Fruit fly (Drosophila melanogaster): ENCODE measurements around the gene CG13711.

Gene CG13711

DNA sequence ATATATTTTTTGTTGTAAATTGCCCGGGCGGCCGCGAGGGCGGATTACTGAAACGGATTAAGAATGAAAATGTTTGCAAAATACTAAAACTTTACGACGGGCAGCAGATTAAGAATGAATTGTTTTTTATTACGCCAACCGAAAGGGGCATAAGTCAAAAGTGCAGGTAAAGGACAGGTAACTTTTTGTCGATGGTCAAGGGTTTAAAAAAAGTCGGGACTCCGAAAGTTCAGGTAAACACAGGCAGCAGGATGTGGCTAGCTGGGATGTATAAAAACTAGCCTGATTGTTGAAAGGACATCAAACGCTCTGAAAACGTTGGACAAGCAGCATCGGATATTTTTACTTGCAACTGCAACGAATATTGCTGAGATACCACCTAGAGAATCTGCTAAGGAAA lies at the start of gene CG13711:
CG13711 (plus strand) TSS at position 301 of the 400 bp plus-strand sequence.
- TF ChIP-seq cad (GFP tag; optimal IDR thresholded peaks at IDR 0.05) (peak; percentile 74), GATAe (GFP tag; conservative IDR thresholded peaks at IDR 0.05) (no peak), tll (GFP tag; optimal IDR thresholded peaks at IDR 0.05) (peak in 1 of 2 experiments; percentile 69)

DNA sequence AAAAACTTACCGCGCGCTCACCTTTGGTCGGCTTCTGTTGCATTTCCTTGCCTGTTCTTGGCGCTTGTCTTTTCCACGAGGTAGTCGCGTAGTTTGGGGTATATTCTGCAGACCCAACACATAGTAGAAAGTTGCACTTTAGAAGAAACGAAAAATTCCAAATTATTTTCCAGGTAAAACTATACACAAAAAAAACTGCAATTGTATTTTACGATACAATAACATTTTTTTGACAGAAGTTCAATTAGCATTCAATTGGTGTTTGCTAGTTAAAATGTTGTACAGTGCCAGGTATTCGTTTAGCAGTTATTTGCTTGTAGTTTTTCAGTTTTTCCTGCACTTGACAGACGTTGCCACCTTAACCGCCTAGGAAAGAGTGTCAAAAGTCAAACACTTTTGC lies 49.1 kb upstream of the CG13711 start:
- TF ChIP-seq CG1602 (GFP tag; optimal IDR thresholded peaks at IDR 0.05): no peak
- no peak for TF ChIP-seq Oaz (GFP tag; IDR thresholded peaks at IDR 0.05)
- TF ChIP-seq CG7928 (GFP tag; optimal IDR thresholded peaks at IDR 0.05): no peak
- no peak for TF ChIP-seq CG1603 (tag; optimal IDR thresholded peaks at IDR 0.05)
- no peak for TF ChIP-seq pnt (GFP tag; optimal IDR thresholded peaks at IDR 0.05)
- no peak for TF ChIP-seq Hand (GFP tag; optimal IDR thresholded peaks at IDR 0.05)
- TF ChIP-seq gro (GFP tag; optimal IDR thresholded peaks at IDR 0.05): no peak
- no peak for TF ChIP-seq HmgD (GFP tag; optimal IDR thresholded peaks at IDR 0.05)
- no peak for TF ChIP-seq gsb (GFP tag; IDR thresholded peaks at IDR 0.05)
- TF ChIP-seq ERR (GFP tag; optimal IDR thresholded peaks at IDR 0.05): no peak
- TF ChIP-seq az2 (GFP tag; optimal IDR thresholded peaks at IDR 0.05): no peak
- TF ChIP-seq prd (optimal IDR thresholded peaks at IDR 0.05): no peak
- no peak for TF ChIP-seq prd (GFP tag; IDR thresholded peaks at IDR 0.05)
- TF ChIP-seq ham (GFP tag; IDR thresholded peaks at IDR 0.05): no peak
- no peak for TF ChIP-seq dm (GFP tag; optimal IDR thresholded peaks at IDR 0.05)
- no peak for TF ChIP-seq CG31388 (GFP tag; optimal IDR thresholded peaks at IDR 0.05)
- no peak for TF ChIP-seq amos (GFP tag; IDR thresholded peaks at IDR 0.05; ENCODE audit: partially characterized antibody)

DNA sequence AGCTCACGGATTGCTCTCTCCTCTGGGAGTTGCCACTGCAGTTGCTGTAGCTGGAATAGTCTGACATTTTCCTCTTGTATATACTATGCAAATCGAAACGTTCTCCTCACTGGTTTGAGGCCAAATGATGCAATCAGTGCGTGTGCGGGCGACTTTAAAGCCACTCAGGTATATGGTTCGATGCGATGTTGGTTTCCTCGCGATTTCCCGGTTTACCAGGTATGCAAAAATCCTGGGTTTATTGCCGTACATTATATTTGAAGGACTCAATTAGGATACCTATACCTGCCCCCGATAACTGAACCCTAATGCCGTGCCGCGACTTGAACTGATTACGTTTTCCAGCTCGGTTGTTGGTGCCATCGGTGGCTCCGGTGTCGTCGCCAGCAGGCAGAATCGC lies 47.9 kb upstream of the CG13711 start, which contains the start of gene CG13712:
CG13712 (minus strand) TSS at position 101 of the 400 bp plus-strand sequence.
- no peak for TF ChIP-seq lilli (GFP tag; optimal IDR thresholded peaks at IDR 0.05)
- peak; percentile 66 for TF ChIP-seq CG15479 (GFP tag; optimal IDR thresholded peaks at IDR 0.05)
- TF ChIP-seq cad (GFP tag; optimal IDR thresholded peaks at IDR 0.05): peak; percentile 25

DNA sequence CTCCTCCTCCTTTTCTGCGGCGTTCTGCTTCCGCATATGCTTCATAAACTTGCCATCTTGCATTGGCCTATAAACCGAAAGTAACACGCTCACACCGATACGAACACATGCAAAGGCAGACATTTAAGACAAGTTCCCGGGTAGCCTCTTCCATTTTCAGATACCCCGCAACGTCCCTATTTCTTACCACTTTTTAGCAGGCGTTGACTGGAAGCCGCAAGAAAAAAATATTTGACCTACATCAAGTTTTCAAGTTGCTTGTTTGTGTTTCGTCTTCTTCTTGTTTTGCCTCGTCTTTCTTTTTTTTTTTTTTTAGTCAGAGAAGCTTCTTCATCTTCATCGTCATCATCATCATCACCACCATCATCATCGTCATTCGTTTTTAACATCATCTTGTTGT lies 37.9 kb upstream of the CG13711 start:
- TF ChIP-seq CG15269 (tag; optimal IDR thresholded peaks at IDR 0.05) (peak; percentile 45), Ada2b (GFP tag; IDR thresholded peaks at IDR 0.05) (no peak), oc (tag; optimal IDR thresholded peaks at IDR 0.05) (peak; percentile 15), sqz (GFP tag; optimal IDR thresholded peaks at IDR 0.05) (peak; percentile 75), CG34224 (GFP tag; IDR thresholded peaks at IDR 0.05; ENCODE audit: partially characterized antibody) (no peak), CG17385 (GFP tag; optimal IDR thresholded peaks at IDR 0.05) (peak; percentile 13), Nf-YB (GFP tag; optimal IDR thresholded peaks at IDR 0.05) (no peak), CG32772 (GFP tag; IDR thresholded peaks at IDR 0.05) (0 out of 2 replicates have a peak, but pooled peaks have one; percentile 7), stwl (tag; optimal IDR thresholded peaks at IDR 0.05) (no peak)

DNA sequence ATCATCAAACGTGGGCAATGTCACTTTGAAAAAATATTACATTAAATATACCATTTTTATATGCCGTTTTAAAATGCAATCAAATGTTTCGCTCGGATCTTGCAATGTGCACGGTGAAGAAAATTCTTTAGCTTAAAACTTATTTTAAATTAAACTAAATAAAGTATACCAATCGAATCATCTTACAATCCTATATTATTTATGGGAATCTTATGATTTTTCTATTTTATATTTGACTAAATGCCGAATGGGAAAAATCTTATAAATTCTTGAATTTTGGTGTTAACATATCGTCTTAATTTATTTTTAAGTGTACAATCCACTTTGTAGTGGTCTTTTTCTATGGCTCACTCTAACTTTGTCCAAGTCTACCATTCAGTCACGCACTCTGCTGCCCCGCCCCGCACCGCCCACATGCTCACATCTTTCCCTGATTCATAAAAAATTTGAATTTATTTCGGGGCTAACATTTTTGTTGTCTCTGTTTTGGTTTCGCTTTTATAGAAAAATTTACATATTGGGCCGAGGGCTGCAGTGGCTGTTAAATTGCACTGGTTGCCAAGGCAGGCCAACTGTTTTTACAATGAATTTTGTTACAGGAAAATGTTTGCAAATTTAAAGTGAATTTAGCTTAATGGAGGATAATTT lies 37.0 kb upstream of the CG13711 start:
- TF ChIP-seq Dref (GFP tag; IDR thresholded peaks at IDR 0.05) (no peak), CG1647 (GFP tag; optimal IDR thresholded peaks at IDR 0.05) (no peak), tll (GFP tag; optimal IDR thresholded peaks at IDR 0.05) (no peak), CG13424 (tag; optimal IDR thresholded peaks at IDR 0.05) (peak; percentile 53), CG2712 (tag; optimal IDR thresholded peaks at IDR 0.05) (peak; percentile 58), CG43689 (GFP tag; IDR thresholded peaks at IDR 0.05) (0 out of 2 replicates have a peak, but pooled peaks have one; percentile 19), toy (GFP tag; IDR thresholded peaks at IDR 0.05) (no peak), CG17612 (GFP tag; IDR thresholded peaks at IDR 0.05) (no peak), gem (tag; optimal IDR thresholded peaks at IDR 0.05) (peak; percentile 69), tna (GFP tag; IDR thresholded peaks at IDR 0.05; ENCODE audit: partially characterized antibody) (no peak), gsb-n (tag; optimal IDR thresholded peaks at IDR 0.05) (peak; percentile 22), jing (GFP tag; optimal IDR thresholded peaks at IDR 0.05) (no peak), Hr78 (GFP tag; optimal IDR thresholded peaks at IDR 0.05) (no peak), salm (tag; optimal IDR thresholded peaks at IDR 0.05) (peak; percentile 31), chn (GFP tag; optimal IDR thresholded peaks at IDR 0.05) (no peak)
